Worm (Caenorhabditis elegans): Measurements from ENCODE around the gene str-222.

DNA sequence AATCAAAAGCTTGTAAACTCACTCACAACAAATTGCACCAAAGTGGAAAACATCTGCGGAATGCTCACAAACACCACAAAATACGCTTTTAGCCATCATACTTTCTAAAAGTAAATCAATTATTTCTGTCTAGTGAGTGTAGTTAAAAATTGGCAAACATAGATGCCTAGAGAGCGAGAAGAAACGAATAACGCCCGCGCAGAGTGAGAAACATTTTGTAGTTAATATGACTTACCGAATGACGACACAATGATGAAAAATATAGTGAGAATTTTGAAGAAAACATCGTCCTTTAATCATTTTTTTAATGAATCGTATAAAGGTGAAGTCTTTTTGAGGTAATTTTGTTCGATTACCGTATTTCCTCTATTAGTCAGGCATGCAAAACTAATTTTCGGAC, 6.6 kb upstream of the str-222 start, which contains the start of gene nhr-238:
- TF ChIP-seq ref-1 (GFP tag; conservative IDR thresholded peaks at IDR 0.05) = no peak
- no peak for TF ChIP-seq flt-1 (GFP tag; IDR thresholded peaks at IDR 0.05)
- TF ChIP-seq T22C8.4 (GFP tag; IDR thresholded peaks at IDR 0.05) = no peak
- TF ChIP-seq ztf-29 (GFP tag; IDR thresholded peaks at IDR 0.05) = no peak
- TF ChIP-seq tab-1 (GFP tag; IDR thresholded peaks at IDR 0.05) = no peak
